Worm (Caenorhabditis elegans) whole organism, L1 larva: ENCODE measurements around the gene ugt-56.

Experiments used
- C04F5.9 ChIP-seq: sonication (generic microtip); optimal IDR thresholded peaks from 2 replicates; lab custom pipeline; 2016; ENCODE audit warnings: missing genetic modification characterization, missing compliant biosample characterization
- C16A3.4 ChIP-seq: fragments of 150-350 bp; optimal IDR thresholded peaks from 2 replicates; lab custom pipeline; 2014; ENCODE audit warnings: missing biosample characterization, missing genetic modification characterization
- C34B4.2 ChIP-seq: sonication (generic microtip); optimal IDR thresholded peaks from 2 replicates; lab custom pipeline; 2017; ENCODE audit warnings: mild to moderate bottlenecking, missing genetic modification characterization, missing compliant biosample characterization
- F16B12.6 ChIP-seq: fragments of 150-350 bp; optimal IDR thresholded peaks from 2 replicates; lab custom pipeline; 2014; ENCODE audit warnings: missing biosample characterization, missing genetic modification characterization
- aha-1 ChIP-seq: fragments of 150-350 bp; optimal IDR thresholded peaks from 2 replicates; lab custom pipeline; 2014; ENCODE audit warnings: missing biosample characterization, missing genetic modification characterization
- alr-1 ChIP-seq: fragments of 200-800 bp; sonication (Bioruptor generic); optimal IDR thresholded peaks from 2 replicates; lab custom pipeline; 2018; ENCODE audit warnings: borderline replicate concordance, mild to moderate bottlenecking, missing genetic modification characterization, missing compliant biosample characterization
- aly-2 ChIP-seq: fragments of 150-350 bp; optimal IDR thresholded peaks from 2 replicates; lab custom pipeline; 2014; ENCODE audit warnings: missing biosample characterization, missing genetic modification characterization
- ama-1 ChIP-seq: fragments of 150-350 bp; optimal IDR thresholded peaks from 2 replicates; lab custom pipeline; 2014
- ceh-82 ChIP-seq, 3 experiments: fragments of 150-350 bp in 1 of 3; sonication (generic microtip) in 2 of 3; optimal IDR thresholded peaks; 2 replicates each; lab custom pipeline; 2014 to 2017; ENCODE audit warnings: missing biosample characterization in 3 of 3, missing genetic modification characterization in 3 of 3
- ceh-88 ChIP-seq: fragments of 200-800 bp; sonication (Bioruptor generic); IDR thresholded peaks from 2 replicates; pipeline ENCODE4 v1.3.6; 2022; ENCODE audit warnings: missing genetic modification characterization, missing compliant biosample characterization
- ces-1 ChIP-seq: fragments of 150-350 bp; optimal IDR thresholded peaks from 2 replicates; lab custom pipeline; 2014; ENCODE audit warnings: missing biosample characterization, missing genetic modification reagents, missing genetic modification characterization
- dpl-1 ChIP-seq, 3 experiments: fragments of 150-350 bp in 2 of 3; sonication (generic microtip) in 1 of 3; optimal IDR thresholded peaks; 2 replicates each; lab custom pipeline; 2014 to 2017; ENCODE audit warnings: missing biosample characterization in 3 of 3, missing genetic modification characterization in 3 of 3, missing genetic modification reagents in 3 of 3
- efl-1 ChIP-seq, 4 experiments: fragments of 150-350 bp; optimal IDR thresholded peaks in 3 of 4; peaks in 1 of 4; 1 replicate in 1 of 4; 2 replicates in 3 of 4; lab custom pipeline; 2014; ENCODE audit warnings: missing biosample characterization in 2 of 4, missing genetic modification characterization in 2 of 4, missing genetic modification reagents in 2 of 4
- efl-3 ChIP-seq: fragments of 200-800 bp; sonication (Bioruptor generic); optimal IDR thresholded peaks from 2 replicates; lab custom pipeline; 2018; ENCODE audit warnings: mild to moderate bottlenecking, missing genetic modification characterization, missing compliant biosample characterization
- elt-2 ChIP-seq: sonication (generic microtip); optimal IDR thresholded peaks from 2 replicates; lab custom pipeline; 2016; ENCODE audit warnings: missing genetic modification characterization, mild to moderate bottlenecking, inconsistent platforms, missing compliant biosample characterization, missing genetic modification reagents
- elt-3 ChIP-seq, 6 experiments: fragments of 150-350 bp in 1 of 6; sonication (generic microtip); optimal IDR thresholded peaks; 2 replicates each; lab custom pipeline; 2017 to 2018; ENCODE audit warnings: missing biosample characterization in 6 of 6, missing genetic modification characterization in 6 of 6, inconsistent platforms in 1 of 6
- fkh-10 ChIP-seq: sonication (generic microtip); optimal IDR thresholded peaks from 2 replicates; lab custom pipeline; 2017; ENCODE audit warnings: missing biosample characterization, missing genetic modification reagents, missing genetic modification characterization
- fkh-4 ChIP-seq: sonication (generic microtip); optimal IDR thresholded peaks from 2 replicates; lab custom pipeline; 2016; ENCODE audit warnings: missing compliant biosample characterization, missing genetic modification characterization, borderline replicate concordance
- fkh-8 ChIP-seq: sonication (generic microtip); optimal IDR thresholded peaks from 2 replicates; lab custom pipeline; 2016; ENCODE audit warnings: mild to moderate bottlenecking, missing genetic modification characterization, missing compliant biosample characterization
- hlh-17 ChIP-seq: fragments of 200-800 bp; sonication (Bioruptor generic); optimal IDR thresholded peaks from 2 replicates; lab custom pipeline; 2018; ENCODE audit warnings: missing genetic modification characterization, mild to moderate bottlenecking, missing compliant biosample characterization, moderate library complexity, borderline replicate concordance
- irx-1 ChIP-seq: sonication (generic microtip); optimal IDR thresholded peaks from 2 replicates; lab custom pipeline; 2016; ENCODE audit warnings: missing genetic modification characterization, missing compliant biosample characterization
- isw-1 ChIP-seq: fragments of 200-800 bp; sonication (Bioruptor generic); IDR thresholded peaks from 2 replicates; pipeline ENCODE4 v1.3.6; 2022; ENCODE audit warnings: missing genetic modification characterization, missing compliant biosample characterization
- jun-1 ChIP-seq: fragments of 150-350 bp; optimal IDR thresholded peaks from 2 replicates; lab custom pipeline; 2014; ENCODE audit warnings: missing biosample characterization, missing genetic modification reagents, missing genetic modification characterization
- lin-13 ChIP-seq: fragments of 150-350 bp; optimal IDR thresholded peaks from 2 replicates; lab custom pipeline; 2014; ENCODE audit warnings: missing biosample characterization, missing genetic modification reagents, missing genetic modification characterization
- lin-35 ChIP-seq, 2 experiments: fragments of 150-350 bp; optimal IDR thresholded peaks; 2 replicates each; lab custom pipeline; 2014; ENCODE audit warnings: missing biosample characterization in 2 of 2, missing genetic modification characterization in 2 of 2, missing genetic modification reagents in 2 of 2
- lin-39 ChIP-seq: fragments of 150-350 bp; optimal IDR thresholded peaks from 2 replicates; lab custom pipeline; 2014; ENCODE audit warnings: missing biosample characterization, missing genetic modification reagents, missing genetic modification characterization
- mab-9 ChIP-seq: fragments of 200-800 bp; sonication (Bioruptor generic); IDR thresholded peaks from 2 replicates; pipeline ENCODE4 v1.3.6; 2022; ENCODE audit warnings: missing genetic modification reagents, missing genetic modification characterization, missing compliant biosample characterization
- mep-1 ChIP-seq: fragments of 150-350 bp; optimal IDR thresholded peaks from 2 replicates; lab custom pipeline; 2014; ENCODE audit warnings: missing biosample characterization, missing genetic modification characterization
- nhr-19 ChIP-seq: fragments of 200-800 bp; sonication (Bioruptor generic); conservative IDR thresholded peaks from 2 replicates; pipeline ENCODE4 v1.3.6; 2022; ENCODE audit warnings: missing genetic modification characterization, missing compliant biosample characterization
- nhr-20 ChIP-seq: sonication (generic microtip); optimal IDR thresholded peaks from 2 replicates; lab custom pipeline; 2016; ENCODE audit warnings: mild to moderate bottlenecking, missing genetic modification characterization, missing compliant biosample characterization
- nhr-28 ChIP-seq: fragments of 150-350 bp; optimal IDR thresholded peaks from 2 replicates; lab custom pipeline; 2014; ENCODE audit warnings: missing biosample characterization, missing genetic modification characterization
- nhr-47 ChIP-seq: sonication (generic microtip); optimal IDR thresholded peaks from 2 replicates; lab custom pipeline; 2016; ENCODE audit warnings: mild to moderate bottlenecking, missing genetic modification characterization, moderate library complexity, missing compliant biosample characterization
- nhr-71 ChIP-seq: sonication (generic microtip); optimal IDR thresholded peaks from 2 replicates; lab custom pipeline; 2016; ENCODE audit warnings: mild to moderate bottlenecking, missing genetic modification characterization, moderate library complexity, missing compliant biosample characterization
- nhr-76 ChIP-seq: sonication (generic microtip); optimal IDR thresholded peaks from 2 replicates; lab custom pipeline; 2017; ENCODE audit warnings: missing biosample characterization, missing genetic modification characterization
- nhr-84 ChIP-seq: sonication (generic microtip); optimal IDR thresholded peaks from 2 replicates; lab custom pipeline; 2017; ENCODE audit warnings: missing biosample characterization, missing genetic modification characterization
- nhr-90 ChIP-seq: sonication (generic microtip); optimal IDR thresholded peaks from 2 replicates; lab custom pipeline; 2016; ENCODE audit warnings: mild to moderate bottlenecking, missing genetic modification characterization, missing compliant biosample characterization; ENCODE audit not compliant: poor library complexity
- pag-3 ChIP-seq: sonication (generic microtip); optimal IDR thresholded peaks from 2 replicates; lab custom pipeline; 2017; ENCODE audit warnings: missing genetic modification characterization, mild to moderate bottlenecking, missing compliant biosample characterization, antibody characterized with exemption, borderline replicate concordance; ENCODE audit not compliant: insufficient read depth
- pax-3 ChIP-seq: fragments of 200-800 bp; sonication (Bioruptor generic); optimal IDR thresholded peaks from 2 replicates; lab custom pipeline; 2018; ENCODE audit warnings: mild to moderate bottlenecking, missing genetic modification characterization, moderate library complexity, missing compliant biosample characterization
- pqm-1 ChIP-seq: sonication (generic microtip); optimal IDR thresholded peaks from 3 replicates; lab custom pipeline; 2017; ENCODE audit warnings: missing biosample characterization, missing genetic modification characterization
- rnt-1 ChIP-seq: sonication (generic microtip); optimal IDR thresholded peaks from 2 replicates; lab custom pipeline; 2016; ENCODE audit warnings: mild to moderate bottlenecking, missing genetic modification characterization, moderate library complexity, missing compliant biosample characterization
- skn-1 ChIP-seq: fragments of 150-350 bp; optimal IDR thresholded peaks from 2 replicates; lab custom pipeline; 2014; ENCODE audit warnings: missing biosample characterization, missing genetic modification characterization
- snu-23 ChIP-seq: sonication (generic microtip); optimal IDR thresholded peaks from 2 replicates; lab custom pipeline; 2016; ENCODE audit warnings: missing genetic modification characterization, missing compliant biosample characterization
- sox-4 ChIP-seq: sonication (generic microtip); optimal IDR thresholded peaks from 2 replicates; lab custom pipeline; 2016; ENCODE audit warnings: missing genetic modification characterization, missing compliant biosample characterization
- sptf-1 ChIP-seq: fragments of 150-350 bp; optimal IDR thresholded peaks from 2 replicates; lab custom pipeline; 2014; ENCODE audit warnings: missing biosample characterization, missing genetic modification characterization
- swsn-7 ChIP-seq: sonication (generic microtip); optimal IDR thresholded peaks from 2 replicates; lab custom pipeline; 2016; ENCODE audit warnings: missing genetic modification characterization, missing compliant biosample characterization
- tbx-2 ChIP-seq: sonication (generic microtip); optimal IDR thresholded peaks from 2 replicates; lab custom pipeline; 2016; ENCODE audit warnings: missing genetic modification characterization, missing compliant biosample characterization
- unc-30 ChIP-seq: sonication (generic microtip); optimal IDR thresholded peaks from 2 replicates; lab custom pipeline; 2017; ENCODE audit warnings: missing biosample characterization, missing genetic modification characterization
- unc-86 ChIP-seq: sonication (generic microtip); optimal IDR thresholded peaks from 2 replicates; lab custom pipeline; 2016; ENCODE audit warnings: missing genetic modification characterization, missing compliant biosample characterization
- unc-98 ChIP-seq: fragments of 200-800 bp; sonication (Bioruptor generic); IDR thresholded peaks from 2 replicates; pipeline ENCODE4 v1.3.6; 2022; ENCODE audit warnings: missing genetic modification characterization, missing compliant biosample characterization
- zag-1 ChIP-seq: fragments of 150-350 bp; optimal IDR thresholded peaks from 2 replicates; lab custom pipeline; 2014; ENCODE audit warnings: missing biosample characterization, missing genetic modification characterization
- ztf-11 ChIP-seq, 2 experiments: sonication (generic microtip); optimal IDR thresholded peaks; 2 replicates each; lab custom pipeline; 2016 to 2017; ENCODE audit warnings: missing genetic modification characterization in 2 of 2, missing biosample characterization in 1 of 2, missing compliant biosample characterization in 1 of 2

ugt-56 gene

DNA sequence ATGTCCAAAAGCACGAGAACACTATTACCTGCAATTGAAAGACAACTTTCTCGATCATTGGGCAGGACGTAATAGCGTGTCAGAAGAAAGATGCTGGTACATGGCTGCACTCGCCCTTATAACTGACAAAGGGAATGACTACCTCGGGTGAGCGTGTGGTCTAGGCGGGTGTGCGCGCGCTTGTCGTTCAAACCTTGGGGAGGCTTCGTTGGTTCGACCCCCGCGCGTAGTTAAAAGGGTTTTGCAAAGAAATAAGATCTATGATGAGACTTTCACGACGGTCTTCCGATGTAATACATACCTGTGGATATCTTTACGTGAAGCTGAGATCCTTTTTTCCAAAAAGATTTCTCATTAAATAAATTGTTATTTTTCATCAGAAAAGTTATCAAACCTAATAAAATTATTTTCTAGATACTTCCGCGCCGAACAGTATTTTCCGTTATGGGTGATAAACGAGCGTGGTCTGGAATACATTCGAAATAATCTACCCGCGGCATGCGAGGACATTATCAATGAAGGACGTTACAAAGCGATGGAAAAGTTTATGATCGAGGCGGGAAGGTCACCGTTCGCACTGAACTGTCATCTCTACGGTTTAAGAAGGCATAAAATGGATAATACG, 44.8 kb downstream of the ugt-56 start:
- TF ChIP-seq unc-30 (tag; lab: Kevin White, UChicago) (no peak), fkh-10 (GFP tag; lab: Kevin White, UChicago) (peak; percentile 56), aly-2 (peak; percentile 86), ces-1 (no peak), mep-1 (tag; lab: Kevin White, UChicago) (peak; percentile 58), nhr-19 (peak; percentile 86), alr-1 (no peak), swsn-7 (peak; percentile 87), nhr-28 (tag; lab: Kevin White, UChicago) (no peak), ama-1 (lab: Kevin White, UChicago) (peak; percentile 71), lin-39 (tag; lab: Kevin White, UChicago) (peak; percentile 16), lin-35 (GFP tag; optimal IDR thresholded peaks at IDR 0.05; lab: Kevin White, UChicago) (peak; percentile 71 to 74), lin-13 (peak; percentile 65), nhr-90 (peak; percentile 87), pqm-1 (peak; percentile 80), unc-86 (tag; lab: Kevin White, UChicago) (peak; percentile 77), elt-2 (tag; lab: Kevin White, UChicago) (peak; percentile 76), C34B4.2 (tag; lab: Kevin White, UChicago) (no peak), ceh-82 (tag; optimal IDR thresholded peaks at IDR 0.05; lab: Kevin White, UChicago) (peak; percentile 69 to 88 (median 84)), dpl-1 (GFP tag; optimal IDR thresholded peaks at IDR 0.05; lab: Kevin White, UChicago) (peak; percentile 27 to 68 (median 56)), snu-23 (GFP tag; lab: Kevin White, UChicago) (peak; percentile 86), skn-1 (tag; lab: Kevin White, UChicago) (peak; percentile 88), hlh-17 (GFP tag; lab: Kevin White, UChicago) (no peak), sox-4 (peak; percentile 72), F16B12.6 (tag; lab: Kevin White, UChicago) (no peak), nhr-76 (tag; lab: Kevin White, UChicago) (peak; percentile 78), jun-1 (tag; lab: Kevin White, UChicago) (peak; percentile 85), C04F5.9 (tag; lab: Kevin White, UChicago) (no peak), tbx-2 (tag; lab: Kevin White, UChicago) (peak; percentile 82), nhr-47 (tag; lab: Kevin White, UChicago) (peak; percentile 93), nhr-71 (tag; lab: Kevin White, UChicago) (peak; percentile 88), nhr-84 (tag; lab: Kevin White, UChicago) (no peak), rnt-1 (peak; percentile 91), C16A3.4 (peak; percentile 77), ztf-11 (tag; optimal IDR thresholded peaks at IDR 0.05; lab: Kevin White, UChicago) (peak in 1 of 2 experiments; percentile 84), efl-3 (GFP tag; lab: Kevin White, UChicago) (peak; percentile 84), fkh-8 (peak; percentile 84), ceh-88 (GFP tag; lab: Robert Waterston, UW) (peak; percentile 73), pag-3 (tag; lab: Kevin White, UChicago) (peak; percentile 56), isw-1 (peak; percentile 23; the same call in 1 of the 2 replicates), aha-1 (no peak), zag-1 (tag; lab: Kevin White, UChicago) (no peak), fkh-4 (peak; percentile 14), irx-1 (tag; lab: Kevin White, UChicago) (peak; percentile 73), sptf-1 (no peak), elt-3 (tag; optimal IDR thresholded peaks at IDR 0.05; lab: Kevin White, UChicago) (peak in 3 of 6 experiments; percentile 36 to 61 (median 37)), mab-9 (GFP tag; lab: Robert Waterston, UW) (peak; percentile 75), pax-3 (tag; lab: Kevin White, UChicago) (peak; percentile 93), efl-1 (optimal IDR thresholded peaks at IDR 0.05; lab: Kevin White, UChicago) (peak; percentile 69 to 73), efl-1 (GFP tag; optimal IDR thresholded peaks at IDR 0.05 in 1 of 2; lab: Kevin White, UChicago) (peak; percentile 52 to 97), unc-98 (peak; percentile 74), nhr-20 (tag; lab: Kevin White, UChicago) (peak; percentile 83)
